Worm (Caenorhabditis elegans) whole organism, L1 larva: ENCODE results near the gene ZK1248.15.

Experiments
- ama-1 ChIP-seq: fragments of 150-350 bp; optimal IDR thresholded peaks from 2 replicates; lab custom pipeline; 2014
- unc-62 ChIP-seq: fragments of 150-350 bp; optimal IDR thresholded peaks from 2 replicates; lab custom pipeline; 2014; ENCODE audit warnings: missing biosample characterization, missing genetic modification reagents, missing genetic modification characterization

- TF ChIP-seq unc-62 (GFP tag; lab: Kevin White, UChicago) (no peak), ama-1 (no peak)
Measured at ce11 chrII:5863893-5864292, 25.5 kb upstream of the ZK1248.15 start, which contains the start of gene tag-234.
